Fruit fly (Drosophila melanogaster): ENCODE measurements around the gene Syx7.

dm6 chr3L:21445704-21446103, at the start of gene Syx7:
- TF ChIP-seq psq (GFP tag; optimal IDR thresholded peaks at IDR 0.05) (no peak), seq (GFP tag; IDR thresholded peaks at IDR 0.05) (no peak), D19A (tag; optimal IDR thresholded peaks at IDR 0.05) (no peak), Nf-YC (tag; optimal IDR thresholded peaks at IDR 0.05) (no peak), onecut (GFP tag; IDR thresholded peaks at IDR 0.05) (no peak), CG1647 (GFP tag; optimal IDR thresholded peaks at IDR 0.05) (no peak), Gug (GFP tag; IDR thresholded peaks at IDR 0.05) (no peak), CG15011 (GFP tag; optimal IDR thresholded peaks at IDR 0.05) (no peak), CG10431 (GFP tag; optimal IDR thresholded peaks at IDR 0.05) (no peak), CG8290 (GFP tag; optimal IDR thresholded peaks at IDR 0.05) (no peak), CG8290 (tag; optimal IDR thresholded peaks at IDR 0.05) (no peak), pb (GFP tag; optimal IDR thresholded peaks at IDR 0.05) (no peak), luna (GFP tag; optimal IDR thresholded peaks at IDR 0.05) (no peak)
